Fruit fly (Drosophila melanogaster) whole organism, pupa: ENCODE results near the gene unc-4.

Experiments used
- CG10348 ChIP-seq: fragments of 200-800 bp; sonication (Bioruptor generic); IDR thresholded peaks from 2 replicates; pipeline ENCODE4 v1.3.6; 2022; ENCODE audit warnings: missing biosample characterization, missing genetic modification characterization
- CG12605 ChIP-seq: fragments of 200-800 bp; sonication (Bioruptor generic); IDR thresholded peaks from 2 replicates; pipeline ENCODE4 v1.3.6; 2022; ENCODE audit warnings: missing biosample characterization, missing genetic modification characterization
- CG13204 ChIP-seq: fragments of 200-800 bp; sonication (Bioruptor generic); optimal IDR thresholded peaks from 2 replicates; lab custom pipeline; 2018; ENCODE audit warnings: missing biosample characterization, mild to moderate bottlenecking, missing genetic modification characterization, moderate library complexity
- CG14655 ChIP-seq: fragments of 200-800 bp; sonication (Bioruptor generic); optimal IDR thresholded peaks from 3 replicates; lab custom pipeline; 2017; ENCODE audit warnings: mild to moderate bottlenecking, missing biosample characterization, missing genetic modification reagents, missing genetic modification characterization
- CG15710 ChIP-seq: fragments of 200-800 bp; sonication (Bioruptor generic); optimal IDR thresholded peaks from 2 replicates; lab custom pipeline; 2018; ENCODE audit warnings: missing biosample characterization, mild to moderate bottlenecking, missing genetic modification characterization, moderate library complexity
- CG17806 ChIP-seq: fragments of 200-800 bp; sonication (Bioruptor generic); optimal IDR thresholded peaks from 2 replicates; lab custom pipeline; 2018; ENCODE audit warnings: missing biosample characterization, mild to moderate bottlenecking, missing genetic modification characterization, moderate library complexity
- CG32121 ChIP-seq: fragments of 200-800 bp; sonication (Bioruptor generic); IDR thresholded peaks from 2 replicates; pipeline ENCODE4 v1.3.6; 2022; ENCODE audit warnings: missing biosample characterization, missing genetic modification characterization
- CG34367 ChIP-seq: fragments of 200-800 bp; sonication (Bioruptor generic); optimal IDR thresholded peaks from 2 replicates; lab custom pipeline; 2018; ENCODE audit warnings: missing biosample characterization, mild to moderate bottlenecking, missing genetic modification characterization
- CG4496 ChIP-seq: fragments of 200-800 bp; sonication (Bioruptor generic); IDR thresholded peaks from 3 replicates; pipeline ENCODE4 v1.3.6; 2022; ENCODE audit warnings: missing biosample characterization, missing genetic modification characterization
- CG8159 ChIP-seq: fragments of 200-800 bp; sonication (Bioruptor generic); optimal IDR thresholded peaks from 3 replicates; lab custom pipeline; 2018; ENCODE audit warnings: missing biosample characterization, mild to moderate bottlenecking, missing genetic modification characterization, moderate library complexity
- CG8301 ChIP-seq: fragments of 200-800 bp; sonication (Bioruptor generic); optimal IDR thresholded peaks from 2 replicates; lab custom pipeline; 2018; ENCODE audit warnings: missing biosample characterization, mild to moderate bottlenecking, missing genetic modification characterization
- CG9948 ChIP-seq: fragments of 200-800 bp; sonication (Bioruptor generic); optimal IDR thresholded peaks from 2 replicates; lab custom pipeline; 2018; ENCODE audit warnings: missing biosample characterization, mild to moderate bottlenecking, missing genetic modification characterization, moderate library complexity
- D1 ChIP-seq: fragments of 200-800 bp; sonication (Bioruptor generic); optimal IDR thresholded peaks from 2 replicates; lab custom pipeline; 2018; ENCODE audit warnings: missing biosample characterization, mild to moderate bottlenecking, missing genetic modification characterization, moderate library complexity
- EcR ChIP-seq: fragments of 200-800 bp; sonication (Bioruptor generic); optimal IDR thresholded peaks from 3 replicates; lab custom pipeline; 2019; ENCODE audit warnings: missing biosample characterization, missing genetic modification characterization, mild to moderate bottlenecking, moderate library complexity, missing genetic modification reagents
- Ets98B ChIP-seq: fragments of 200-800 bp; sonication (Bioruptor generic); IDR thresholded peaks from 2 replicates; pipeline ENCODE4 v1.3.6; 2022; ENCODE audit warnings: missing biosample characterization, missing genetic modification characterization
- Pif1A ChIP-seq: fragments of 200-800 bp; sonication (Bioruptor generic); optimal IDR thresholded peaks from 3 replicates; lab custom pipeline; 2016; ENCODE audit warnings: missing biosample characterization, missing genetic modification characterization
- Pif1B ChIP-seq: fragments of 200-800 bp; sonication (Bioruptor generic); optimal IDR thresholded peaks from 3 replicates; lab custom pipeline; 2016; ENCODE audit warnings: missing biosample characterization, missing genetic modification characterization
- Snoo ChIP-seq: fragments of 200-800 bp; sonication (Bioruptor generic); optimal IDR thresholded peaks from 3 replicates; lab custom pipeline; 2017; ENCODE audit warnings: missing biosample characterization, mild to moderate bottlenecking, missing genetic modification characterization, inconsistent platforms
- fd96Ca ChIP-seq: fragments of 200-800 bp; sonication (Bioruptor generic); IDR thresholded peaks from 3 replicates; pipeline ENCODE4 v1.3.6; 2022; ENCODE audit warnings: missing biosample characterization, missing genetic modification characterization
- gl ChIP-seq: fragments of 200-800 bp; sonication (Bioruptor generic); optimal IDR thresholded peaks from 2 replicates; lab custom pipeline; 2018; ENCODE audit warnings: missing biosample characterization, mild to moderate bottlenecking, missing genetic modification characterization
- rn ChIP-seq: fragments of 200-800 bp; sonication (Bioruptor generic); IDR thresholded peaks from 2 replicates; pipeline ENCODE4 v1.3.6; 2022; ENCODE audit warnings: missing biosample characterization, missing genetic modification characterization

unc-4 gene

dm6 chrX:17780295-17780694 lies 11.9 kb downstream of the unc-4 start:
- TF ChIP-seq CG34367 (tag; lab: Kevin White, UChicago): peak; percentile 2
- no peak for TF ChIP-seq CG13204
- TF ChIP-seq fd96Ca (GFP tag; lab: Robert Waterston, UW): no peak
- TF ChIP-seq EcR (GFP tag; lab: Kevin White, UChicago): no peak
- no peak for TF ChIP-seq Pif1B (GFP tag; lab: Kevin White, UChicago)
- no peak for TF ChIP-seq D1
- no peak for TF ChIP-seq CG10348 (GFP tag; lab: Robert Waterston, UW)
- peak; percentile 52 for TF ChIP-seq CG15710 (tag; lab: Kevin White, UChicago)
- TF ChIP-seq rn (GFP tag; lab: Robert Waterston, UW): no peak
- no peak for TF ChIP-seq gl (tag; lab: Kevin White, UChicago)
- TF ChIP-seq Snoo (tag; lab: Kevin White, UChicago): no peak
- TF ChIP-seq CG32121 (GFP tag; lab: Robert Waterston, UW): no peak
- no peak for TF ChIP-seq CG12605 (GFP tag; lab: Robert Waterston, UW)
- no peak for TF ChIP-seq CG8301
- peak; percentile 10 for TF ChIP-seq CG17806 (tag; lab: Kevin White, UChicago)
- peak; percentile 65 for TF ChIP-seq CG8159 (tag; lab: Kevin White, UChicago)

- TF ChIP-seq CG10348 (GFP tag; lab: Robert Waterston, UW): no peak
- no peak for TF ChIP-seq CG34367 (tag; lab: Kevin White, UChicago)
- no peak for TF ChIP-seq Snoo (tag; lab: Kevin White, UChicago)
- no peak for TF ChIP-seq D1
- no peak for TF ChIP-seq Ets98B (GFP tag; lab: Robert Waterston, UW)
- TF ChIP-seq CG9948 (tag; lab: Kevin White, UChicago): no peak
- no peak for TF ChIP-seq CG13204
- no peak for TF ChIP-seq CG32121 (GFP tag; lab: Robert Waterston, UW)
- no peak for TF ChIP-seq CG8159 (tag; lab: Kevin White, UChicago)
- no peak for TF ChIP-seq CG15710 (tag; lab: Kevin White, UChicago)
- TF ChIP-seq gl (tag; lab: Kevin White, UChicago): no peak
- TF ChIP-seq Pif1A (GFP tag; lab: Kevin White, UChicago): no peak
- TF ChIP-seq CG8301: no peak
Observed at dm6 chrX:17780834-17781233, 12.5 kb downstream of the unc-4 start.

dm6 chrX:17782058-17782457 lies 13.7 kb downstream of the unc-4 start:
- TF ChIP-seq Pif1A (GFP tag; lab: Kevin White, UChicago) (no peak), gl (tag; lab: Kevin White, UChicago) (no peak), CG9948 (tag; lab: Kevin White, UChicago) (no peak), CG8301 (no peak), CG14655 (GFP tag; lab: Kevin White, UChicago) (no peak), D1 (no peak), Ets98B (GFP tag; lab: Robert Waterston, UW) (no peak), fd96Ca (GFP tag; lab: Robert Waterston, UW) (no peak), CG10348 (GFP tag; lab: Robert Waterston, UW) (no peak), Snoo (tag; lab: Kevin White, UChicago) (no peak), CG32121 (GFP tag; lab: Robert Waterston, UW) (no peak), CG12605 (GFP tag; lab: Robert Waterston, UW) (no peak)

- TF ChIP-seq CG34367 (tag; lab: Kevin White, UChicago) (no peak), D1 (no peak), Pif1B (GFP tag; lab: Kevin White, UChicago) (no peak), CG17806 (tag; lab: Kevin White, UChicago) (no peak), CG8301 (no peak)
Observed at dm6 chrX:17789413-17790054, 21.2 kb downstream of the unc-4 start.

dm6 chrX:17790072-17790471 lies 21.7 kb downstream of the unc-4 start:
- TF ChIP-seq fd96Ca (GFP tag; lab: Robert Waterston, UW) (no peak), CG8159 (tag; lab: Kevin White, UChicago) (no peak)
- TF ChIP-seq, all 21 proteins: peak for 0

- TF ChIP-seq D1: no peak
- TF ChIP-seq CG14655 (GFP tag; lab: Kevin White, UChicago): no peak
- no peak for TF ChIP-seq CG12605 (GFP tag; lab: Robert Waterston, UW)
- no peak for TF ChIP-seq Pif1B (GFP tag; lab: Kevin White, UChicago)
- TF ChIP-seq CG4496 (GFP tag; lab: Robert Waterston, UW): no peak
- no peak for TF ChIP-seq fd96Ca (GFP tag; lab: Robert Waterston, UW)
- TF ChIP-seq CG13204: no peak
- TF ChIP-seq CG34367 (tag; lab: Kevin White, UChicago): no peak
- no peak for TF ChIP-seq CG32121 (GFP tag; lab: Robert Waterston, UW)
- TF ChIP-seq CG15710 (tag; lab: Kevin White, UChicago): no peak
- no peak for TF ChIP-seq Pif1A (GFP tag; lab: Kevin White, UChicago)
- no peak for TF ChIP-seq CG9948 (tag; lab: Kevin White, UChicago)
- no peak for TF ChIP-seq CG17806 (tag; lab: Kevin White, UChicago)
- TF ChIP-seq CG10348 (GFP tag; lab: Robert Waterston, UW): no peak
- TF ChIP-seq Snoo (tag; lab: Kevin White, UChicago): no peak
- TF ChIP-seq CG8301: no peak
- TF ChIP-seq CG8159 (tag; lab: Kevin White, UChicago): no peak
- no peak for TF ChIP-seq Ets98B (GFP tag; lab: Robert Waterston, UW)
- TF ChIP-seq EcR (GFP tag; lab: Kevin White, UChicago): no peak
- TF ChIP-seq, all 21 proteins: peak for 0
Observed at dm6 chrX:17790710-17791109, 22.3 kb downstream of the unc-4 start, which contains the start of gene OdsH. OdsH (plus strand) TSS chrX:17791010.
